Fruit fly (Drosophila melanogaster): ENCODE data around the gene Wdr81.

Gene Wdr81

DNA sequence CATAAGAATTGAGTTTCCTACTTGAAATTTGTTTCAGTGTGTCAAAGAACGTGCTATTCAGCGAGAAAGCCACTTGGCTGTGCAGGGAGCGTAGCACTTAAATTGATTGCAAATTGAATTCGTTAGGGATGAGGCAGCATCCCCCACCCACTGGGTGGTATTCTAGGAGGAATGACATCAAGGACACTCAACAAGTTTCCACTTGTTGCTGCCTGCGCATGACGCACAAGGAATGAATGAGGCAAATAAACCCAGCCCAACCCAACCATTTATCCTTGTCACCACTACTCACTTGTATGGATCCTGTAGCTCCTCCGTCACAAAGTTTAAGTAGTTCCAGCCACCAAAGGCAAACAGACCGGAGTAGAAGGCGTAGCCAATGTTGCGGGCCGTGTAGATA is 32.6 kb upstream of the Wdr81 start:
- TF ChIP-seq Mio (GFP tag; optimal IDR thresholded peaks at IDR 0.05): no peak
- TF ChIP-seq tai (GFP tag; optimal IDR thresholded peaks at IDR 0.05): no peak
- no peak for TF ChIP-seq foxo (GFP tag; optimal IDR thresholded peaks at IDR 0.05)
- no peak for TF ChIP-seq pan (optimal IDR thresholded peaks at IDR 0.05)
- no peak for TF ChIP-seq lola (GFP tag; optimal IDR thresholded peaks at IDR 0.05)
- no peak for TF ChIP-seq Jra (GFP tag; optimal IDR thresholded peaks at IDR 0.05)
- no peak for TF ChIP-seq GATAd (GFP tag; optimal IDR thresholded peaks at IDR 0.05)
- TF ChIP-seq Sp1 (GFP tag; optimal IDR thresholded peaks at IDR 0.05): no peak
- TF ChIP-seq rgr (GFP tag; optimal IDR thresholded peaks at IDR 0.05): no peak
- TF ChIP-seq OdsH (GFP tag; optimal IDR thresholded peaks at IDR 0.05): no peak

- TF ChIP-seq Hnf4 (GFP tag; optimal IDR thresholded peaks at IDR 0.05): no peak
- TF ChIP-seq Vsx2 (GFP tag; optimal IDR thresholded peaks at IDR 0.05; ENCODE audit: partially characterized antibody): no peak
- no peak for TF ChIP-seq Jra (GFP tag; optimal IDR thresholded peaks at IDR 0.05)
- no peak for TF ChIP-seq usp (GFP tag; optimal IDR thresholded peaks at IDR 0.05)
These were observed 28.4 kb upstream of the Wdr81 start, which contains the start of gene PLCXD for dm6 chr2L:12049133-12049532. TSS of gene PLCXD (plus strand) at chr2L:12049418.

DNA sequence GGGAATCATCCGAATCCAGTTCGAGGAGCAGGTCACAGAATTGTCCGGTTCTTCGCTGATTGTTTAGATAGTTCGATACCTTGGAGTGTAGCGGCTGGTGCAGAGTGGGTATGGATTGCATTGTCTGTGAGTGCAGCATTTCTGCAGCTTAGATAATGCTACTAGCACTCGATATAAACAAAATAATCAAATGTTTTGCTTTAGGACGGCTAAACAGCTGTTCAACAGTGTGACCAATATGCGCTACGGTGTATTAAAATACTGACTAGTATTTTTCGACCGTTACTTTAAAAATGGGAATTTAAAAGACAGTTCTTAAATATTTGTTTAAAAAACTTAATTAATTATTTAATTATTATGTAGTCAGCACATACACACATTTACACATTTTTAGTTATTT is 28.0 kb upstream of the Wdr81 start, which contains the start of gene Plzf:
Gene Plzf (minus strand): TSS at position 196 of the 400 bp plus-strand sequence.
- no peak for TF ChIP-seq Dif (GFP tag; optimal IDR thresholded peaks at IDR 0.05; ENCODE audit: partially characterized antibody)
- no peak for TF ChIP-seq Myc (optimal IDR thresholded peaks at IDR 0.05)
- TF ChIP-seq Hr83 (GFP tag; optimal IDR thresholded peaks at IDR 0.05; ENCODE audit: poor library complexity, severe bottlenecking): no peak
- TF ChIP-seq CG32264 (GFP tag; optimal IDR thresholded peaks at IDR 0.05): no peak
- no peak for TF ChIP-seq woc (GFP tag; optimal IDR thresholded peaks at IDR 0.05)
- no peak for TF ChIP-seq Abd-B (GFP tag; optimal IDR thresholded peaks at IDR 0.05)
- TF ChIP-seq Vsx2 (GFP tag; optimal IDR thresholded peaks at IDR 0.05; ENCODE audit: partially characterized antibody): no peak
- no peak for TF ChIP-seq dmrt93B (GFP tag; optimal IDR thresholded peaks at IDR 0.05)
- no peak for TF ChIP-seq h (GFP tag; optimal IDR thresholded peaks at IDR 0.05)
- no peak for TF ChIP-seq psq (GFP tag; optimal IDR thresholded peaks at IDR 0.05)
- no peak for TF ChIP-seq br (GFP tag; optimal IDR thresholded peaks at IDR 0.05)
- TF ChIP-seq tai (GFP tag; optimal IDR thresholded peaks at IDR 0.05): no peak
- no peak for TF ChIP-seq foxo (GFP tag; optimal IDR thresholded peaks at IDR 0.05)
- TF ChIP-seq Hr78 (GFP tag; optimal IDR thresholded peaks at IDR 0.05): no peak
- no peak for TF ChIP-seq dl (GFP tag; optimal IDR thresholded peaks at IDR 0.05; ENCODE audit: insufficient read depth in 1 of 2, partially characterized antibody in 2 of 2)
- TF ChIP-seq GATAd (GFP tag; optimal IDR thresholded peaks at IDR 0.05): no peak
- no peak for TF ChIP-seq fru (GFP tag; optimal IDR thresholded peaks at IDR 0.05)
- no peak for TF ChIP-seq Jra (GFP tag; optimal IDR thresholded peaks at IDR 0.05)
- no peak for TF ChIP-seq brk (GFP tag; optimal IDR thresholded peaks at IDR 0.05)

- TF ChIP-seq HLH106 (tag; optimal IDR thresholded peaks at IDR 0.05): no peak
These were observed 26.1 kb upstream of the Wdr81 start for dm6 chr2L:12046856-12047230.

DNA sequence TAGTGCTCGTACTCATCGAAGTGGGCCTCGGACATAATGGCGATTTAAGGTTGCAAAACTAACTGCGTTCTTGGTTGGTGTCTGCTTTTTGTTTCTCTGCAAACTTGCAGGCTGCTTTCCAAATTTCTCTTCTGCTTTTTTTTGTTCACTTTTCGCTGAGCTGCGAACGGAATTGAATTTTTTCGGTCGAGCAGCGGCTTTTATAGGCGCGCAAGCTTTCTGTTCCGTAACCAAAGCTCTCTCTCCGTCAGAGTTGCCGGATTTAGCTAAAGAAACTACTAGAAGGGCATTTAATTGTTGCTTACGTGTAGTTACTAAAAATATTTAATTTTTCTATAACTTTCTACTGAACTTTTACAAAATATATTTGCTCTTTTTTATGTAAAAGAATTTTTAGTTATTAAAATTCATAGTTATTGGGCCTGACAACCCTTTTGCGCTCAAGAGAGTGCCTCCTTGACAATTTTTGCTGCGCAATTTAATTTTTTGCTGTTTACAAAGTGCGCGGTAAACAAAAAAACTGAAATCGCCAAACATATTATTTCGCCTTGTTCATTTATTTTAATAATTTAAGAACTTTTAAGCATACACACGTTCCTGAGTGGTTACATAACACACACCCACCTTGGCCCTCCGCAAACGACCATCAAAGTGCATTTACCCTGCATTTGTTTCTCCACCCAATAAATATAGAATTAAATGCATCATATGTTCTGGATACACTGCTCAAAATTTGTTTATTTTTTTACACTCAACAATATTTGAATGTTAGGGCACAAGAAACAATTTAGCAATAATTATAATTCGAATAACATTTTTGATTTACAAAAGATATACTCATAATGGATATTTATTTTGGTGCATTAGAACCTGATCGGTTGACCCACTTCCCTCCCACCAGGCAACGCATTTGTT is 25.4 kb upstream of the Wdr81 start, which contains the start of gene CG6770:
Gene CG6770 (minus strand): TSS at position 178 of the 915 bp plus-strand sequence.
- TF ChIP-seq Mio (GFP tag; optimal IDR thresholded peaks at IDR 0.05) (peak; percentile 31), jim (GFP tag; optimal IDR thresholded peaks at IDR 0.05) (peak; percentile 76), Vsx2 (GFP tag; optimal IDR thresholded peaks at IDR 0.05; ENCODE audit: partially characterized antibody) (peak; percentile 24), Jra (GFP tag; optimal IDR thresholded peaks at IDR 0.05) (peak; percentile 66), HLH106 (tag; optimal IDR thresholded peaks at IDR 0.05) (peak; percentile 93), sage (GFP tag; optimal IDR thresholded peaks at IDR 0.05) (peak; percentile 89), dsf (GFP tag; optimal IDR thresholded peaks at IDR 0.05; ENCODE audit: borderline replicate concordance) (peak; percentile 54), N (GFP tag; optimal IDR thresholded peaks at IDR 0.05) (no peak), tai (GFP tag; optimal IDR thresholded peaks at IDR 0.05) (peak; percentile 76), CG32264 (GFP tag; optimal IDR thresholded peaks at IDR 0.05) (no peak), CG9705 (GFP tag; optimal IDR thresholded peaks at IDR 0.05) (peak; percentile 81), OdsH (GFP tag; optimal IDR thresholded peaks at IDR 0.05) (peak; percentile 85), Dif (GFP tag; optimal IDR thresholded peaks at IDR 0.05; ENCODE audit: partially characterized antibody) (no peak), Abd-B (GFP tag; optimal IDR thresholded peaks at IDR 0.05) (no peak), Hnf4 (GFP tag; optimal IDR thresholded peaks at IDR 0.05) (peak; percentile 71), lola (GFP tag; optimal IDR thresholded peaks at IDR 0.05) (no peak), br (GFP tag; optimal IDR thresholded peaks at IDR 0.05) (peak; percentile 87), Sp1 (GFP tag; optimal IDR thresholded peaks at IDR 0.05) (peak; percentile 95), Hr78 (GFP tag; optimal IDR thresholded peaks at IDR 0.05) (no peak), Rel (GFP tag; optimal IDR thresholded peaks at IDR 0.05) (peak; percentile 70), Rel (tag; optimal IDR thresholded peaks at IDR 0.05) (peak; percentile 84), h (GFP tag; optimal IDR thresholded peaks at IDR 0.05) (peak; percentile 91), pan (optimal IDR thresholded peaks at IDR 0.05) (no peak), foxo (GFP tag; optimal IDR thresholded peaks at IDR 0.05) (peak; percentile 73 to 89), rgr (GFP tag; optimal IDR thresholded peaks at IDR 0.05) (peak; percentile 90), fru (GFP tag; optimal IDR thresholded peaks at IDR 0.05) (peak; percentile 81), Myc (optimal IDR thresholded peaks at IDR 0.05) (no peak), brk (GFP tag; optimal IDR thresholded peaks at IDR 0.05) (peak; percentile 79), Dfd (GFP tag; optimal IDR thresholded peaks at IDR 0.05) (no peak), dl (GFP tag; optimal IDR thresholded peaks at IDR 0.05; ENCODE audit: insufficient read depth in 1 of 2, partially characterized antibody in 2 of 2) (no peak), woc (GFP tag; optimal IDR thresholded peaks at IDR 0.05) (peak; percentile 77), Hr83 (GFP tag; optimal IDR thresholded peaks at IDR 0.05; ENCODE audit: poor library complexity, severe bottlenecking) (peak; percentile 42), dmrt93B (GFP tag; optimal IDR thresholded peaks at IDR 0.05) (peak; percentile 71)

Measured in whole organism, wandering third instar larva.